Worm (Caenorhabditis elegans) whole organism, L2 larva: ENCODE measurements around the gene R07H5.9.
"Not testable (repeated sequence)": the region's sequence is repeated elsewhere in the genome, so short reads cannot be mapped to it uniquely, and the experiment has no call there.

Experiments used
- ZK546.5 ChIP-seq: sonication (generic microtip); optimal IDR thresholded peaks from 2 replicates; lab custom pipeline; 2017; ENCODE audit warnings: missing biosample characterization, missing genetic modification characterization
- ama-1 ChIP-seq: fragments of 150-350 bp; optimal IDR thresholded peaks from 2 replicates; lab custom pipeline; 2018; ENCODE audit warnings: inconsistent platforms
- ceh-16 ChIP-seq: fragments of 150-350 bp; optimal IDR thresholded peaks from 2 replicates; lab custom pipeline; 2014; ENCODE audit warnings: missing biosample characterization, missing genetic modification characterization
- lin-13 ChIP-seq: fragments of 150-350 bp; optimal IDR thresholded peaks from 2 replicates; lab custom pipeline; 2014; ENCODE audit warnings: missing biosample characterization, missing genetic modification reagents, missing genetic modification characterization
- nhr-10 ChIP-seq: sonication (generic microtip); optimal IDR thresholded peaks from 2 replicates; lab custom pipeline; 2017; ENCODE audit warnings: missing biosample characterization, missing genetic modification characterization

DNA sequence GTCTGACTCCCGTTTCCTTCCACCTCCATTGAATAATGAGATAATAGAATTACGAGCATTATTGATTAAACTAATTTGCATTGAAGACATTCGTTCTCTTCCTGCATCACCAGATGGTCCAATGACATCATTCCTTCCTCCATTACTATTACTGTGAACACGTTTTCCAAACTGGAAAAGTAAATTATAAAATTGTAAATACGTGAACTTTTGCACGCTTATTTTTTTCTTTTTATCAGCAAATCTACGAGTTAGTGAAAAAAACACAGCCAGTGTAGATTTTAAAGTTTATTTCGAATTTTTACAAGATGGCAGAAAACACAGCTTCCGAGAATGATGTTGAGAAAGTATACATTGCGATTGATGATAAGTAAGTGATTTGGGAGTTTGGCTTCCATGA is 46.4 kb downstream of the R07H5.9 start, which contains the start of gene C05C12.1:
- TF ChIP-seq ZK546.5 (tag; lab: Kevin White, UChicago); ama-1 (lab: Kevin White, UChicago); ceh-16; lin-13 (GFP tag; lab: Kevin White, UChicago); nhr-10 (tag; lab: Kevin White, UChicago): not testable (repeated sequence)
